Worm (Caenorhabditis elegans) whole organism, L2 larva: ENCODE measurements around the gene metl-18.

Source experiments
- C34F6.9 ChIP-seq: fragments of 150-350 bp; optimal IDR thresholded peaks from 2 replicates; lab custom pipeline; 2014; ENCODE audit warnings: missing biosample characterization, missing genetic modification characterization
- F13H6.1 ChIP-seq: sonication (generic microtip); optimal IDR thresholded peaks from 2 replicates; lab custom pipeline; 2016; ENCODE audit warnings: missing genetic modification characterization, missing compliant biosample characterization
- R02D3.7 ChIP-seq: fragments of 150-350 bp; optimal IDR thresholded peaks from 2 replicates; lab custom pipeline; 2014; ENCODE audit warnings: missing biosample characterization, missing genetic modification characterization
- Y55F3AM.14 ChIP-seq: fragments of 200-800 bp; sonication (Bioruptor generic); optimal IDR thresholded peaks from 2 replicates; lab custom pipeline; 2018; ENCODE audit warnings: mild to moderate bottlenecking, missing genetic modification characterization, missing compliant biosample characterization
- ZK546.5 ChIP-seq: sonication (generic microtip); optimal IDR thresholded peaks from 2 replicates; lab custom pipeline; 2017; ENCODE audit warnings: missing biosample characterization, missing genetic modification characterization
- alr-1 ChIP-seq: fragments of 150-350 bp; optimal IDR thresholded peaks from 2 replicates; lab custom pipeline; 2014; ENCODE audit warnings: missing biosample characterization, missing genetic modification characterization
- aly-2 ChIP-seq: fragments of 150-350 bp; optimal IDR thresholded peaks from 2 replicates; lab custom pipeline; 2014; ENCODE audit warnings: missing biosample characterization, missing genetic modification characterization
- ama-1 ChIP-seq: fragments of 150-350 bp; optimal IDR thresholded peaks from 2 replicates; lab custom pipeline; 2018; ENCODE audit warnings: inconsistent platforms
- blmp-1 ChIP-seq: sonication (generic microtip); optimal IDR thresholded peaks from 2 replicates; lab custom pipeline; 2017; ENCODE audit warnings: missing genetic modification characterization, mild to moderate bottlenecking, missing compliant biosample characterization, antibody characterized with exemption, moderate library complexity; ENCODE audit not compliant: insufficient read depth
- ceh-16 ChIP-seq: fragments of 150-350 bp; optimal IDR thresholded peaks from 2 replicates; lab custom pipeline; 2014; ENCODE audit warnings: missing biosample characterization, missing genetic modification characterization
- ceh-82 ChIP-seq: fragments of 150-350 bp; optimal IDR thresholded peaks from 2 replicates; lab custom pipeline; 2014; ENCODE audit warnings: missing biosample characterization, missing genetic modification characterization
- crh-2 ChIP-seq: sonication (generic microtip); optimal IDR thresholded peaks from 2 replicates; lab custom pipeline; 2017; ENCODE audit warnings: missing biosample characterization, missing genetic modification characterization
- dmd-4 ChIP-seq: sonication (generic microtip); optimal IDR thresholded peaks from 2 replicates; lab custom pipeline; 2017; ENCODE audit warnings: missing biosample characterization, missing genetic modification characterization
- egl-27 ChIP-seq: sonication (generic microtip); optimal IDR thresholded peaks from 3 replicates; lab custom pipeline; 2017; ENCODE audit warnings: missing biosample characterization, missing genetic modification reagents, missing genetic modification characterization
- elt-1 ChIP-seq: fragments of 150-350 bp; optimal IDR thresholded peaks from 2 replicates; lab custom pipeline; 2014; ENCODE audit warnings: missing biosample characterization, missing genetic modification characterization
- elt-3 ChIP-seq: sonication (generic microtip); optimal IDR thresholded peaks from 2 replicates; lab custom pipeline; 2017; ENCODE audit warnings: missing biosample characterization, missing genetic modification characterization
- fos-1 ChIP-seq: fragments of 150-350 bp; optimal IDR thresholded peaks from 2 replicates; lab custom pipeline; 2014; ENCODE audit warnings: missing biosample characterization, missing genetic modification characterization
- gmeb-1 ChIP-seq: fragments of 150-350 bp; optimal IDR thresholded peaks from 2 replicates; lab custom pipeline; 2014; ENCODE audit warnings: missing biosample characterization, missing genetic modification characterization
- lin-11 ChIP-seq: fragments of 150-350 bp; sonication (generic microtip); optimal IDR thresholded peaks from 2 replicates; lab custom pipeline; 2014; ENCODE audit warnings: missing biosample characterization, missing genetic modification characterization, inconsistent platforms, mixed read lengths
- lin-13 ChIP-seq: fragments of 150-350 bp; optimal IDR thresholded peaks from 2 replicates; lab custom pipeline; 2014; ENCODE audit warnings: missing biosample characterization, missing genetic modification reagents, missing genetic modification characterization
- lin-39 ChIP-seq: fragments of 150-350 bp; optimal IDR thresholded peaks from 2 replicates; lab custom pipeline; 2014; ENCODE audit warnings: missing biosample characterization, missing genetic modification reagents, missing genetic modification characterization
- lsy-2 ChIP-seq, 2 experiments: fragments of 150-350 bp in 1 of 2; sonication (generic microtip) in 1 of 2; optimal IDR thresholded peaks; 2 replicates each; lab custom pipeline; 2014 to 2017; ENCODE audit warnings: missing biosample characterization in 2 of 2, missing genetic modification characterization in 2 of 2
- mab-5 ChIP-seq: fragments of 150-350 bp; optimal IDR thresholded peaks from 2 replicates; lab custom pipeline; 2014; ENCODE audit warnings: missing biosample characterization, missing genetic modification characterization
- mbf-1 ChIP-seq: sonication (generic microtip); optimal IDR thresholded peaks from 2 replicates; lab custom pipeline; 2017; ENCODE audit warnings: missing biosample characterization, missing genetic modification characterization
- mdl-1 ChIP-seq, 2 experiments: fragments of 150-350 bp in 1 of 2; sonication (generic microtip) in 1 of 2; optimal IDR thresholded peaks; 2 replicates each; lab custom pipeline; 2017; ENCODE audit warnings: missing biosample characterization in 2 of 2, missing genetic modification characterization in 2 of 2
- nhr-10 ChIP-seq: sonication (generic microtip); optimal IDR thresholded peaks from 2 replicates; lab custom pipeline; 2017; ENCODE audit warnings: missing biosample characterization, missing genetic modification characterization
- nhr-11 ChIP-seq: fragments of 150-350 bp; optimal IDR thresholded peaks from 2 replicates; lab custom pipeline; 2014; ENCODE audit warnings: missing biosample characterization, missing genetic modification characterization
- nhr-12 ChIP-seq: fragments of 150-350 bp; optimal IDR thresholded peaks from 2 replicates; lab custom pipeline; 2014; ENCODE audit warnings: missing biosample characterization, missing genetic modification characterization
- nhr-129 ChIP-seq: fragments of 150-350 bp; optimal IDR thresholded peaks from 2 replicates; lab custom pipeline; 2014; ENCODE audit warnings: missing biosample characterization, missing genetic modification characterization
- nhr-21 ChIP-seq: fragments of 150-350 bp; optimal IDR thresholded peaks from 2 replicates; lab custom pipeline; 2014; ENCODE audit warnings: missing biosample characterization, missing genetic modification characterization
- nhr-23 ChIP-seq: fragments of 150-350 bp; optimal IDR thresholded peaks from 2 replicates; lab custom pipeline; 2014; ENCODE audit warnings: missing biosample characterization, missing genetic modification reagents, missing genetic modification characterization
- nhr-237 ChIP-seq: fragments of 150-350 bp; optimal IDR thresholded peaks from 2 replicates; lab custom pipeline; 2014; ENCODE audit warnings: missing biosample characterization, missing genetic modification characterization
- nhr-25 ChIP-seq: fragments of 150-350 bp; sonication (generic microtip); optimal IDR thresholded peaks from 3 replicates; lab custom pipeline; 2014; ENCODE audit warnings: missing biosample characterization, missing genetic modification characterization
- nhr-6 ChIP-seq: fragments of 150-350 bp; optimal IDR thresholded peaks from 2 replicates; lab custom pipeline; 2014; ENCODE audit warnings: missing biosample characterization, missing genetic modification characterization
- nhr-77 ChIP-seq: fragments of 150-350 bp; optimal IDR thresholded peaks from 2 replicates; lab custom pipeline; 2014; ENCODE audit warnings: missing biosample characterization, missing genetic modification characterization
- peb-1 ChIP-seq: fragments of 150-350 bp; optimal IDR thresholded peaks from 2 replicates; lab custom pipeline; 2014; ENCODE audit warnings: missing biosample characterization, missing genetic modification characterization
- sem-4 ChIP-seq: fragments of 150-350 bp; optimal IDR thresholded peaks from 2 replicates; lab custom pipeline; 2014; ENCODE audit warnings: missing biosample characterization, missing genetic modification reagents, missing genetic modification characterization
- skn-1 ChIP-seq: sonication (generic microtip); optimal IDR thresholded peaks from 2 replicates; lab custom pipeline; 2017; ENCODE audit warnings: missing biosample characterization, missing genetic modification characterization
- sma-3 ChIP-seq: sonication (generic microtip); optimal IDR thresholded peaks from 2 replicates; lab custom pipeline; 2016; ENCODE audit warnings: missing genetic modification reagents, missing genetic modification characterization, missing compliant biosample characterization
- sma-9 ChIP-seq, 2 experiments: fragments of 150-350 bp in 1 of 2; sonication (generic microtip) in 1 of 2; optimal IDR thresholded peaks; 2 replicates each; lab custom pipeline; 2014 to 2016; ENCODE audit warnings: missing genetic modification characterization in 2 of 2, mild to moderate bottlenecking in 1 of 2, missing biosample characterization in 1 of 2, missing compliant biosample characterization in 1 of 2, missing genetic modification reagents in 1 of 2, moderate library complexity in 1 of 2
- snpc-4 ChIP-seq: fragments of 150-350 bp; optimal IDR thresholded peaks from 2 replicates; lab custom pipeline; 2014; ENCODE audit warnings: missing biosample characterization, missing genetic modification characterization
- unc-39 ChIP-seq: fragments of 150-350 bp; optimal IDR thresholded peaks from 2 replicates; lab custom pipeline; 2014; ENCODE audit warnings: missing biosample characterization, missing genetic modification characterization
- unc-55 ChIP-seq: fragments of 150-350 bp; sonication (generic microtip); optimal IDR thresholded peaks from 3 replicates; lab custom pipeline; 2014; ENCODE audit warnings: missing biosample characterization, missing genetic modification reagents, missing genetic modification characterization
- unc-62 ChIP-seq: fragments of 150-350 bp; optimal IDR thresholded peaks from 2 replicates; lab custom pipeline; 2014; ENCODE audit warnings: missing biosample characterization, missing genetic modification reagents, missing genetic modification characterization
- zag-1 ChIP-seq: fragments of 150-350 bp; optimal IDR thresholded peaks from 2 replicates; lab custom pipeline; 2014; ENCODE audit warnings: missing biosample characterization, missing genetic modification characterization
- ztf-1 ChIP-seq: fragments of 200-800 bp; sonication (Bioruptor generic); conservative IDR thresholded peaks from 2 replicates; pipeline ENCODE4 v1.3.6; 2022; ENCODE audit warnings: missing genetic modification characterization, missing compliant biosample characterization
- ztf-11 ChIP-seq: sonication (generic microtip); optimal IDR thresholded peaks from 2 replicates; lab custom pipeline; 2017; ENCODE audit warnings: missing biosample characterization, missing genetic modification characterization
- ztf-4 ChIP-seq: fragments of 150-350 bp; optimal IDR thresholded peaks from 2 replicates; lab custom pipeline; 2014; ENCODE audit warnings: missing biosample characterization, missing genetic modification characterization

metl-18 gene

ce11 chrIII:3456226-3456625 lies 30.7 kb downstream of the metl-18 start (continued):
- TF ChIP-seq sma-9 (GFP tag; optimal IDR thresholded peaks at IDR 0.05; lab: Kevin White, UChicago), result peak; percentile 97
- TF ChIP-seq sma-9 (tag; optimal IDR thresholded peaks at IDR 0.05; lab: Kevin White, UChicago), result no peak
- peak; percentile 71 for TF ChIP-seq skn-1 (tag; lab: Kevin White, UChicago)

- TF ChIP-seq sma-9 (GFP tag; optimal IDR thresholded peaks at IDR 0.05; lab: Kevin White, UChicago), result peak; percentile 97
- no peak for TF ChIP-seq sma-9 (tag; optimal IDR thresholded peaks at IDR 0.05; lab: Kevin White, UChicago)
- no peak for TF ChIP-seq nhr-11 (tag; lab: Kevin White, UChicago)
- TF ChIP-seq blmp-1 (tag; lab: Kevin White, UChicago), result peak; percentile 74
- TF ChIP-seq C34F6.9 (tag; lab: Kevin White, UChicago), result peak; percentile 97
- TF ChIP-seq nhr-10 (tag; lab: Kevin White, UChicago), result peak; percentile 85
- no peak for TF ChIP-seq unc-39 (tag; lab: Kevin White, UChicago)
- TF ChIP-seq sma-3, result peak; percentile 95
- TF ChIP-seq lsy-2 (tag; optimal IDR thresholded peaks at IDR 0.05; lab: Kevin White, UChicago), result peak; percentile 97
- TF ChIP-seq egl-27 (tag; lab: Kevin White, UChicago), result peak; percentile 93
- no peak for TF ChIP-seq alr-1 (tag; lab: Kevin White, UChicago)
- TF ChIP-seq elt-1 (tag; lab: Kevin White, UChicago), result peak; percentile 41
- peak; percentile 77 for TF ChIP-seq R02D3.7 (tag; lab: Kevin White, UChicago)
- TF ChIP-seq gmeb-1 (tag; lab: Kevin White, UChicago), result peak; percentile 98
- no peak for TF ChIP-seq nhr-12 (tag; lab: Kevin White, UChicago)
- peak; percentile 97 for TF ChIP-seq nhr-25 (tag; lab: Kevin White, UChicago)
- peak; percentile 48 for TF ChIP-seq aly-2 (tag; lab: Kevin White, UChicago)
- peak; percentile 80 for TF ChIP-seq Y55F3AM.14 (GFP tag; lab: Kevin White, UChicago)
- TF ChIP-seq nhr-129 (tag; lab: Kevin White, UChicago), result peak; percentile 91
- no peak for TF ChIP-seq lin-39
- TF ChIP-seq lin-11, result peak; percentile 93
- no peak for TF ChIP-seq peb-1 (tag; lab: Kevin White, UChicago)
- peak; percentile 96 for TF ChIP-seq crh-2 (tag; lab: Kevin White, UChicago)
- TF ChIP-seq F13H6.1 (tag; lab: Kevin White, UChicago), result peak; percentile 93
- peak; percentile 94 for TF ChIP-seq ztf-4 (tag; lab: Kevin White, UChicago)
- peak; percentile 96 for TF ChIP-seq nhr-21 (tag; lab: Kevin White, UChicago)
- TF ChIP-seq sem-4, result peak; percentile 94
- TF ChIP-seq ceh-16 (tag; lab: Kevin White, UChicago), result peak; percentile 79
- TF ChIP-seq mbf-1, result no peak
- peak; percentile 70 for TF ChIP-seq fos-1 (tag; lab: Kevin White, UChicago)
- no peak for TF ChIP-seq ztf-11 (tag; lab: Kevin White, UChicago)
- TF ChIP-seq lin-13, result peak; percentile 94
- TF ChIP-seq ZK546.5 (tag; lab: Kevin White, UChicago), result peak; percentile 65
- TF ChIP-seq snpc-4 (tag; lab: Kevin White, UChicago), result peak; percentile 71
- TF ChIP-seq unc-62, result peak; percentile 58
- TF ChIP-seq mab-5 (tag; lab: Kevin White, UChicago), result peak; percentile 96
- no peak for TF ChIP-seq nhr-23 (tag; lab: Kevin White, UChicago)
- TF ChIP-seq ceh-82 (tag; lab: Kevin White, UChicago), result peak; percentile 71
- 0 out of 2 replicates have a peak, but pooled peaks have one; percentile 42 for TF ChIP-seq ztf-1 (GFP tag; lab: Robert Waterston, UW)
- TF ChIP-seq dmd-4 (tag; lab: Kevin White, UChicago), result peak; percentile 35
- no peak for TF ChIP-seq skn-1 (tag; lab: Kevin White, UChicago)
- TF ChIP-seq unc-55 (GFP tag; lab: Kevin White, UChicago), result peak; percentile 97
- TF ChIP-seq nhr-6 (tag; lab: Kevin White, UChicago), result peak; percentile 86
- TF ChIP-seq nhr-77 (tag; lab: Kevin White, UChicago), result peak; percentile 85
- TF ChIP-seq nhr-237 (tag; lab: Kevin White, UChicago), result peak; percentile 69
- peak; percentile 79 for TF ChIP-seq ama-1
- peak in 1 of 2 experiments; percentile 73 for TF ChIP-seq mdl-1 (tag; optimal IDR thresholded peaks at IDR 0.05; lab: Kevin White, UChicago)
- TF ChIP-seq elt-3 (tag; lab: Kevin White, UChicago), result no peak
- peak; percentile 81 for TF ChIP-seq zag-1 (tag; lab: Kevin White, UChicago)
Observed at ce11 chrIII:3460061-3460460, 34.5 kb downstream of the metl-18 start, which contains the start of gene C34C12.8. Gene C34C12.8 (plus strand): TSS chrIII:3460406.
